Fruit fly (Drosophila melanogaster) whole organism: Measurements from ENCODE around the gene mtTFB2.

Experiments
- CG8478 ChIP-seq: fragments of >200 bp; optimal IDR thresholded peaks from 2 replicates; lab custom pipeline; 2018; ENCODE audit warnings: inconsistent platforms
- Dll ChIP-seq: fragments of >200 bp; optimal IDR thresholded peaks from 2 replicates; lab custom pipeline; 2017
- EcR ChIP-seq, 2 experiments: fragments of >200 bp; optimal IDR thresholded peaks; 2 replicates each; lab custom pipeline; 2017; ENCODE audit warnings: missing biosample characterization in 2 of 2, missing genetic modification characterization in 2 of 2, missing genetic modification reagents in 2 of 2
- pan ChIP-seq: fragments of >200 bp; optimal IDR thresholded peaks from 2 replicates; lab custom pipeline; 2017
- psq ChIP-seq: fragments of >200 bp; optimal IDR thresholded peaks from 2 replicates; lab custom pipeline; 2017
- usp ChIP-seq: fragments of >200 bp; optimal IDR thresholded peaks from 2 replicates; lab custom pipeline; 2017; ENCODE audit warnings: missing biosample characterization, missing genetic modification characterization, mixed read lengths

mtTFB2 gene

DNA sequence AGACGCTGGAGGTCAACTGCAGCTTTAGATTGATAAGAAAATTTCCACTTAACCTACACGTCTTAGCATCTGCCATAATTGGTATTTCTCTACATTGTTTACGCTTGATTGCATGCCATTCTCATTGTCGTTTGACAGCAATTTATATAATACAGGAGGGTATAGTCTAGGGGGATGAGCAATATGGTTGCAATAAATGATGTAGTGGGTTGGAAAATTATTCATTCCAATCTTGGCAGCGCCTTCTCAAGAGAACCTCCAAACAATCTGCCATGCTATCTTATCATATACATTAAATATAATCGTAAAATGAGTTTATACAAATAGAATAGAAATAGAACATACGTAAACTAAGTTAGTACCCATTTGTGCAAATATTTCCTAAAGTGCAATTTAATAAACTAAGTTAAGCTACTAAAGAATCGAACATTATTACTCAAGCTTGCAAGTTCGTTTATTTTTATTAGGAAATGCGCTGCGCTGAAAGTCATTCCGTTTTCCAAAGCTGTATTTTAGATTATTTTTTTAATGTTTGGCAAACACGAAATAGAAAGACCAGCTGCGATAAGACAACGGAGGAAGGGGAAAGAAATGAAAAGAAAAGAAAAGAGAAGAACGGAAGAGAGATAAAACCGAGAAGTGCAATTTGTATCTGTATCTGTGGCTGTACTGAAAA lies 33.2 kb downstream of the mtTFB2 start:
- TF ChIP-seq psq (lab: Kevin White, UChicago) (no peak), Dll (lab: Kevin White, UChicago) (no peak), EcR (GFP tag; optimal IDR thresholded peaks at IDR 0.05; lab: Kevin White, UChicago) (no peak)

DNA sequence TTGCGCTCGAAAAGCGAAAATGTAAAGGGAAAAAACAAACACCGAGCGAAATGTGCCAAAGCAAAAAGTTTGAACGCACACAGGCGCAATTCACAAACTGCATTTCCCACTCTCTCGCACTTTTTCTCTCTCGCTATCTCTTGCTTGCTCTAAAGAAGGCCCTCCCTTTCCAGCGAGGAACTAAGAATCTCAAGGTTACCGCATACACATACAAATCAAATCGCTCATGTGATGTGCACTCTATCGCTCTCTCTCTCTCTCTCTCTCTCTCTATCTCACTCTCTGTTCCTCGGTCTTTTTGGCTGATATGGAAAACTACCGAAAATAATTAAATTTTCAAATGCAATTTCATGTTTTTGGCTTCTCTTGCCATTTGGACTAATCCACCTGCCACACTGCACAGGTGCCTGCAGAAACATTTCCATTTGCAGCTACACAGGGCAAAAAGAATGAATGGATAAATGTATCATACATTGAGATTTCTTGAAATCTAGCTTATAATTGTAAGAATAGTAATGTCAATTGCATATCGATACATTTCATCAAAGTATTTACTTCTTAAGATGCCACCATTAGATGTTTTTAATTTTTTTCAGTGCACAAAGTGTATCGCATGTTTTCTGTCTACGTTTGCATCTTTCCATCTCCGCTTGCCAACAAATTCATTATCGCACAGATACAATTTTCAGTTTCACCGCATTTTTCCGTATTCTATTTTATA lies 34.1 kb downstream of the mtTFB2 start:
- TF ChIP-seq usp (GFP tag; lab: Kevin White, UChicago) (no peak), CG8478 (lab: Kevin White, UChicago) (peak; percentile 19)

DNA sequence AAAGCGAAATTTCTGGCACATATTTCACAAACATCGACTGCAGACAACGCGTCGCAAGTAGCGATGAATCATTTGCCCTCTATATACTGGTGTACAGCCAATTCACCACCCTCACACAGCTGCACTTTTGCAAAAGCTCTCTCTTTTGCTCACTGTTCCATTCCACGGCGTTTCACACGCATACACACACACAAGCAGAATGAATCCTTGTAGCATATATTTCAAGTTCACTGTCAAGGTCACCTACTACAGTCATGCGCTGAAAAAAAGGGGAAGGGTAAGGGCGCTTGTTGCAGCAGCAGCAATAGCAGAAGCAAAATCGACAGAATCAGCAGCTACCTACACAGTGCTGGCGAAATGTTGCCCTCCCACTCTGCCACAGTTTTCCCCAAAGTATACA lies 35.3 kb downstream of the mtTFB2 start:
- TF ChIP-seq EcR (GFP tag; optimal IDR thresholded peaks at IDR 0.05; lab: Kevin White, UChicago) (no peak), psq (lab: Kevin White, UChicago) (no peak), usp (GFP tag; lab: Kevin White, UChicago) (no peak), Dll (lab: Kevin White, UChicago) (no peak), CG8478 (lab: Kevin White, UChicago) (no peak), pan (no peak)

DNA sequence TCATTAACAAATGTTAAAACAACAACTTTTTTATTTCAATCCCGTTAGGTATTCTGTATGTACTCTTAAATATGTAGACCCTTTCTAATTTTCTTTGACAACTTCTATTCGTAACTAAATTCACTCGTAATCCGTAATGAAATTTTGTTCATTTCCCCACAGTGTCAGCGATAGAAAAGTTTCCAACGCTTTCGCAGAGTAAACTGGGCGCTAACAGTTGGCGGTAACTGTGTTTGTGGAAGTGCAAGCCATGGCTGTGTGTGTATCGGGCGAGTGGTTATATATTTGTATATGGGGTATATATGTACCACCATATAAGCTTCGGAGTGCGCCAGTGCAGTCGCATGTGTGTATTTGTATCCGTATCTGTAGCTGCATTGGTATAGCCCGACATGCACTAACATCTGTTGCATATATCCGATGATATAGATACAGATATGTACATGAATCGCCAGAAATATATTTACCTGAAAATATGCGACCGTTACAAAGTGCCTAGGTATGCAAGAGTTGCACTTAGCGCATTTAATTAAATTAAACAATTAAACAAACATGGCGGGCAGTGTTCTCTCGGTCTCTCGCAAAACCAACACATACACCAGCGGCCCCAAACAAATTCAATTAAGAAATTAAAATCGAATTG lies 36.2 kb downstream of the mtTFB2 start:
- TF ChIP-seq psq (lab: Kevin White, UChicago) (no peak), Dll (lab: Kevin White, UChicago) (no peak), CG8478 (lab: Kevin White, UChicago) (no peak)

DNA sequence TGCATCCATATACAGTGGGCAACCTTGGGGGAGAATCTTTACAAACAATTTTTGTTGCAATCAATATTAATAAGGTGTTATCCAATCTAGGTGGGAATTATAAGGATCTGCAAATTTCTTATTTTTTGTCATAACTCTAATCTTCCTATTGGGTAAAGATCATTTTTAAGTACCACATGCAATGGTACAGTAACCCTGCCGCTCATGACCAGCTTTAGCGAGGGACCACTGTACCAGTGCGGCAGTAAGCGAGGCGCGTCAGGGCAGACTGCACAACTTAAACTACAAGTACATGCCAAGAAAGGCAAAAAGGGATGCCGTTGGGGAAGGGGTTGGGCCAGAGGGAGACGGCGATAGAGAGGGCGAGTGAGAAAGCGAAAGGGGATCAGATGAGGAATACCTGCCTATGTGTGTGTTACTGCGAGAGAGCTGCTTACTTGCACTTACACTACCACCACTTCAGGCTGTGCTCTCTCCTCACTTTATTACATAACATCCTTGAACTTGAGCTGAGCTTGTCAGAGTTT lies 37.2 kb downstream of the mtTFB2 start:
- TF ChIP-seq psq (lab: Kevin White, UChicago) (no peak), EcR (GFP tag; optimal IDR thresholded peaks at IDR 0.05; lab: Kevin White, UChicago) (no peak), Dll (lab: Kevin White, UChicago) (no peak), CG8478 (lab: Kevin White, UChicago) (no peak), usp (GFP tag; lab: Kevin White, UChicago) (no peak), pan (no peak)

DNA sequence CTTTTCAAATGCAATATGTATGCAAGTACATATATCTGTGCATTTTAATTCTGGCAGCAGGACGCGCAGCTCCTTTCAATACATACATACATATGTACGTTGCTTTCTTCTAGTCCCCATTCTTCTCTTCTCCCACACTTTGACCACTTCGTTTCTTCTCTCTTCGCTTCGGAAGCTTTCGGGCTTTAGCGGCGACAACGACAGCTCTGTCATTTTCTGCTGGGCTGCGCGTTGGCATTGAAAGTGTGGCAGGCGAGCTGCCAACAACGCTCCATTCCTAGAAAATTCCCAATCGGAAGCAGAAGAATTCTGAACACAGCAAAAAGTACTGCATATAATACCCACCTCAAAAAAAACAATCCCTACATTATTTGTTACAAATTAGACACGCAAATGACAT lies 37.7 kb downstream of the mtTFB2 start:
- TF ChIP-seq usp (GFP tag; lab: Kevin White, UChicago) (no peak), psq (lab: Kevin White, UChicago) (no peak), CG8478 (lab: Kevin White, UChicago) (no peak), pan (no peak), Dll (lab: Kevin White, UChicago) (no peak), EcR (GFP tag; optimal IDR thresholded peaks at IDR 0.05; lab: Kevin White, UChicago) (no peak)

DNA sequence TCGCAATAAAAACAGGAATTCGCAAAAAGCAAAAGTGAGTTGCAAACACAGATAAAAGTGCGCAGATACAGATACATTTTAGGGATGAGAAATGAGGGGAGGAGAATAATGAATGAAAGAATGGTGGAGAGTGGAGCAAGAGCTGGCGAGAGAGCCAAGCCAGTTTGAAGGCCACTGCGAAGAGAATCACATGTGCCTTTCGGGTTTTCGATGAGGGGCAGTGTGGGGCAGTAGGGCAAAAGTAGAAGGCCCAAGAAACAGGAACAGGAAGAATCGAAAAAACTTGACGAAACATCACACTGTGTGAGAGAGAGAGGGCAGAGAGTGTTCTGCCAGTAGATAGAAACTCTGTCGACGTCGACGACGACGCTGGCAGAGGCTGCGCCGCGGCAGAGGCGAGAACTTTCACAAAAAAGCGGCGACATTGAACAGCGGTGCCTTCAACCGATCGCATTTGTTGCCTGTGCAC lies 38.8 kb downstream of the mtTFB2 start:
- TF ChIP-seq CG8478 (lab: Kevin White, UChicago) (no peak), Dll (lab: Kevin White, UChicago) (no peak), psq (lab: Kevin White, UChicago) (no peak), usp (GFP tag; lab: Kevin White, UChicago) (no peak), EcR (GFP tag; optimal IDR thresholded peaks at IDR 0.05; lab: Kevin White, UChicago) (no peak), pan (no peak)

DNA sequence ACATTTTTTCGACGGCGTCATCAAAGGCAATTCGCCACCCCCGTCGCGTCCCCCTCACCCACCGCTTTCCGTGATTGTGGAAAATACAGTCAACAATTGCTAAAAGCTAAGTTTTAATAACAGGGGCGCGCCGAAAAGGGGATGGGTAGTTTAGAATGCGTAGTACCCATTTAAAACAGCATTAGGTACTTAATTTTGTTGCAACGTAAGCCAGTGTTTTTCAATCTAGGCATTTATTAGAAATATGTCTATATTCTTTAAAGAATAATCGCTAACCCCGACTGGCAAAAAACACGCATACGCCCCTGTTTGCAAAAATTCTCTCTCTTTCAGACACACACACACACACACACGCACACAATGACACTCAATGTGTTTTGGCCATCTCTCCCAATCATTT lies 39.5 kb downstream of the mtTFB2 start:
- no peak for TF ChIP-seq Dll (lab: Kevin White, UChicago)
- no peak for TF ChIP-seq pan
- TF ChIP-seq psq (lab: Kevin White, UChicago) = no peak
- TF ChIP-seq usp (GFP tag; lab: Kevin White, UChicago) = no peak
- TF ChIP-seq CG8478 (lab: Kevin White, UChicago) = no peak
- TF ChIP-seq EcR (GFP tag; optimal IDR thresholded peaks at IDR 0.05; lab: Kevin White, UChicago) = no peak

DNA sequence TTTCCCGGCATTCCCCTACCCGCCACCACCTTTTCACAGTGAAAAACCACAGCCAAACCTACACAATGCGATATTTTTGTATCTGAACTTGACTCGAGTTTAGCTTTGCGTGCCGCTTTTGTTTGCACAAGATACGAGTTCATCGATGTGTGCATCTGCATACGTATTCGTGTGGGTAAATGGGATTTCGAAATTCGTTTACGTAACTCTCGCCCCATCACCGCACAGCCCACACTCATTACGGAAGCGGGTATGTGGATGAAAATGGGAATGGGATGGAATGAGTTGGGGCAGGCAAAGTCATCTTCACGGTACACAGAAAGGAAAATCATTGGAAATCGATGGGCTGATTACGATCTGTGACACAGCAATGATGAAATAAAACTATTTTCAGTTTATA lies 40.8 kb downstream of the mtTFB2 start:
- TF ChIP-seq CG8478 (lab: Kevin White, UChicago) (no peak), Dll (lab: Kevin White, UChicago) (no peak), usp (GFP tag; lab: Kevin White, UChicago) (no peak), pan (no peak), EcR (GFP tag; optimal IDR thresholded peaks at IDR 0.05; lab: Kevin White, UChicago) (no peak), psq (lab: Kevin White, UChicago) (no peak)

DNA sequence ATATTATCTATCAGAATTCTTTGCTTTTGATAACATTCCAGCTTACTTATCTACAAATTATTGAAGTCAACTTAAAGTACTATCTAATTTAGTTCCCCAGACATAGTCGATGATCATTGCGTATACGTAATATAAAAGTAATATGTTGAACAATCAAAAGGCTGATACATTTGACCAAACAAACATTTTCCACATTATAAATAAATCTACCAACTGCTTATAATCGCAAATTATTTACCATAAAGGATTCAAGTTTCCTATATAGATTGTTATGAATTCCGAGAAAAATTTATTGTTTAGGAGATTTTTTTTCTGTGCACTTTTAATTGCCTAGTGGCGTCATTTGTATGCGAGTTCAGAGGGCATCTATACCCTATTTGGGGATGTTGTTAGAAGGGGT lies 41.3 kb downstream of the mtTFB2 start:
- TF ChIP-seq usp (GFP tag; lab: Kevin White, UChicago) = no peak
- TF ChIP-seq EcR (GFP tag; optimal IDR thresholded peaks at IDR 0.05; lab: Kevin White, UChicago) = no peak
- no peak for TF ChIP-seq Dll (lab: Kevin White, UChicago)
- TF ChIP-seq pan = no peak
- TF ChIP-seq CG8478 (lab: Kevin White, UChicago) = no peak
- no peak for TF ChIP-seq psq (lab: Kevin White, UChicago)

DNA sequence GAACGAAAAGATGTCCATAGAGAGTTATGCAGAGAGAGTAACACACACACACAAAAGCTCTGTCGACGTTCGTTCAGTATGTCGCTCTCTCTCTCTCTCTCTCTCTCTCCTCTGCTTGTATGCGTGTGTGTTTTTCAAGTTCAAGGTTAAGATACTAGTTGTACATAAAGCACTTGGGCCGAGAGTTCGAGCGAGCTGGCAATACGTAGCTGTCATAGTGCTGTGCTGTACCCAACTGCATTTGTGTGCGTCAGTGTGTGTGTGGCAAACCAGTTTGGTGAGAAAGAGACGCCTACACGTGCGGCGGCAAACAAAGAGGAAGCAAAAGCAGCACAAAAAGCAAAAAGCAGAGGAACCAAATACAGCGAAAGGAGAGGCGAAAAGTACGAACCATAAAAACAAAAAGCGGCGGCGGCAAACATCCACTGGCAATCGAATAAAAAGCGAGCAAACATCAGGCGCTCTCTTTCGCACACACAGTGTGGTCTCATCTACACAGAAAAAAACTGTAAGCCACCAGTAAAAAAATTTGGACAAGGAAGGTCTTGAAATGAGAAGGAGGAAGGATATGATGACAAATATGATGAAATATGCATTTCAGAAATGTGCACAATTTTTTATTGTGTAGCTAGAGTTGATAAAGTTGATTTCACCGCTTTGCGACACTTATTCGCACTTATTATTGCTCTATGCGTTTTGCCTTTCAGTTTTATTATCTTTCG lies 42.0 kb downstream of the mtTFB2 start:
- TF ChIP-seq CG8478 (lab: Kevin White, UChicago) = peak; percentile 41
- no peak for TF ChIP-seq pan
- TF ChIP-seq psq (lab: Kevin White, UChicago) = no peak
- no peak for TF ChIP-seq usp (GFP tag; lab: Kevin White, UChicago)
- peak; percentile 37 for TF ChIP-seq Dll (lab: Kevin White, UChicago)
